Fruit fly (Drosophila melanogaster) whole organism, embryonic: ENCODE results near the gene Pnn.

Experiments used
- ATbp ChIP-seq: fragments of 200-800 bp; sonication (Bioruptor generic); optimal IDR thresholded peaks from 2 replicates; lab custom pipeline; 2017; ENCODE audit warnings: missing biosample characterization, mild to moderate bottlenecking, missing genetic modification characterization, missing genetic modification reagents
- Atf3 ChIP-seq: fragments of 200-800 bp; sonication (Bioruptor generic); optimal IDR thresholded peaks from 3 replicates; lab custom pipeline; 2016; ENCODE audit warnings: missing biosample characterization, missing genetic modification characterization
- B-H2 ChIP-seq: fragments of 200-800 bp; sonication (Bioruptor generic); optimal IDR thresholded peaks from 2 replicates; lab custom pipeline; 2018; ENCODE audit warnings: missing biosample characterization, mild to moderate bottlenecking, missing genetic modification characterization
- Bteb2 ChIP-seq: fragments of 200-800 bp; sonication (Bioruptor generic); optimal IDR thresholded peaks from 2 replicates; lab custom pipeline; 2016; ENCODE audit warnings: missing biosample characterization, missing genetic modification characterization
- CG12071 ChIP-seq: fragments of 200-800 bp; sonication (Bioruptor generic); optimal IDR thresholded peaks from 3 replicates; lab custom pipeline; 2018; ENCODE audit warnings: missing biosample characterization, mild to moderate bottlenecking, missing genetic modification characterization
- CG12769 ChIP-seq: fragments of 200-800 bp; sonication (Bioruptor generic); optimal IDR thresholded peaks from 2 replicates; lab custom pipeline; 2019; ENCODE audit warnings: missing biosample characterization, mild to moderate bottlenecking, missing genetic modification characterization, moderate library complexity
- CG13296 ChIP-seq: fragments of 200-800 bp; sonication (Bioruptor generic); optimal IDR thresholded peaks from 3 replicates; lab custom pipeline; 2018; ENCODE audit warnings: missing biosample characterization, mild to moderate bottlenecking, missing genetic modification characterization
- CG13624 ChIP-seq: fragments of 200-800 bp; sonication (Bioruptor generic); optimal IDR thresholded peaks from 2 replicates; lab custom pipeline; 2016; ENCODE audit warnings: missing biosample characterization, missing genetic modification characterization
- CG17829 ChIP-seq: fragments of 200-800 bp; optimal IDR thresholded peaks from 2 replicates; lab custom pipeline; 2019; ENCODE audit warnings: missing biosample characterization, mild to moderate bottlenecking, missing genetic modification characterization, moderate library complexity
- CG18262 ChIP-seq: fragments of 200-800 bp; optimal IDR thresholded peaks from 3 replicates; lab custom pipeline; 2019; ENCODE audit warnings: missing biosample characterization, mild to moderate bottlenecking, missing genetic modification characterization, moderate library complexity
- CG2712 ChIP-seq: fragments of 200-800 bp; optimal IDR thresholded peaks from 3 replicates; lab custom pipeline; 2019; ENCODE audit warnings: missing biosample characterization, mild to moderate bottlenecking, missing genetic modification characterization, moderate library complexity
- CG30020 ChIP-seq: fragments of 200-800 bp; optimal IDR thresholded peaks from 2 replicates; lab custom pipeline; 2019; ENCODE audit warnings: missing biosample characterization, mild to moderate bottlenecking, missing genetic modification characterization, moderate library complexity
- CG30431 ChIP-seq: fragments of 200-800 bp; sonication (Bioruptor generic); optimal IDR thresholded peaks from 2 replicates; lab custom pipeline; 2017; ENCODE audit warnings: missing biosample characterization, missing genetic modification characterization
- CG3163 ChIP-seq: fragments of 200-800 bp; sonication (Bioruptor generic); optimal IDR thresholded peaks from 3 replicates; lab custom pipeline; 2016; ENCODE audit warnings: missing biosample characterization, missing genetic modification characterization
- CG42726 ChIP-seq: fragments of 200-800 bp; sonication (Bioruptor generic); IDR thresholded peaks from 2 replicates; pipeline ENCODE4 v1.3.6; 2022; ENCODE audit warnings: missing biosample characterization, missing genetic modification characterization; ENCODE audit not compliant: partially characterized antibody
- CG8478 ChIP-seq: fragments of >200 bp; optimal IDR thresholded peaks from 2 replicates; lab custom pipeline; 2018
- Camta ChIP-seq: fragments of 200-800 bp; sonication (Bioruptor generic); optimal IDR thresholded peaks from 2 replicates; lab custom pipeline; 2016; ENCODE audit warnings: missing biosample characterization, missing genetic modification characterization
- CrebB ChIP-seq: fragments of 200-800 bp; sonication (Bioruptor generic); optimal IDR thresholded peaks from 3 replicates; lab custom pipeline; 2018; ENCODE audit warnings: missing biosample characterization, mild to moderate bottlenecking, missing genetic modification characterization
- HHEX ChIP-seq: fragments of 200-800 bp; sonication (Bioruptor generic); optimal IDR thresholded peaks from 3 replicates; lab custom pipeline; 2017; ENCODE audit warnings: missing biosample characterization, mild to moderate bottlenecking, missing genetic modification characterization, missing genetic modification reagents
- Hey ChIP-seq: fragments of 200-800 bp; sonication (Bioruptor generic); optimal IDR thresholded peaks from 3 replicates; lab custom pipeline; 2018; ENCODE audit warnings: missing biosample characterization, mild to moderate bottlenecking, missing genetic modification characterization
- Hr78 ChIP-seq, 2 experiments: fragments of 200-800 bp in 1 of 2; fragments of >200 bp in 1 of 2; sonication (Bioruptor generic) in 1 of 2; optimal IDR thresholded peaks; 2 replicates each; lab custom pipeline; 2017 to 2019; ENCODE audit warnings: missing biosample characterization in 2 of 2, missing genetic modification characterization in 2 of 2, mild to moderate bottlenecking in 1 of 2, moderate library complexity in 1 of 2
- NK7.1 ChIP-seq: fragments of 200-800 bp; sonication (Bioruptor generic); optimal IDR thresholded peaks from 3 replicates; lab custom pipeline; 2016; ENCODE audit warnings: missing biosample characterization, missing genetic modification characterization
- Sry-δ ChIP-seq: fragments of 200-800 bp; sonication (Bioruptor generic); optimal IDR thresholded peaks from 2 replicates; lab custom pipeline; 2016; ENCODE audit warnings: missing biosample characterization, missing genetic modification characterization
- Ssrp ChIP-seq: fragments of 200-800 bp; sonication (Bioruptor generic); optimal IDR thresholded peaks from 2 replicates; lab custom pipeline; 2018; ENCODE audit warnings: missing biosample characterization, mild to moderate bottlenecking, missing genetic modification characterization, moderate library complexity
- Stat92E ChIP-seq, 3 experiments: fragments of >200 bp in 2 of 3; fragments of 200-800 bp in 1 of 3; sonication (Bioruptor generic) in 1 of 3; optimal IDR thresholded peaks; 2 replicates each; lab custom pipeline; 2017 to 2019; ENCODE audit warnings: missing biosample characterization in 3 of 3, missing genetic modification characterization in 3 of 3, mild to moderate bottlenecking in 1 of 3, moderate library complexity in 1 of 3
- Vsx1 ChIP-seq: fragments of 200-800 bp; sonication (Bioruptor generic); optimal IDR thresholded peaks from 2 replicates; lab custom pipeline; 2017; ENCODE audit warnings: missing biosample characterization, mild to moderate bottlenecking, missing genetic modification characterization, missing genetic modification reagents
- ac ChIP-seq: fragments of 200-800 bp; sonication (Bioruptor generic); optimal IDR thresholded peaks from 3 replicates; lab custom pipeline; 2017; ENCODE audit warnings: missing biosample characterization, mild to moderate bottlenecking, missing genetic modification characterization
- az2 ChIP-seq: fragments of 200-800 bp; sonication (Bioruptor generic); optimal IDR thresholded peaks from 3 replicates; lab custom pipeline; 2016; ENCODE audit warnings: missing biosample characterization, missing genetic modification characterization
- bowl ChIP-seq: fragments of 200-800 bp; sonication (Bioruptor generic); IDR thresholded peaks from 2 replicates; pipeline ENCODE4 v1.3.6; 2022; ENCODE audit warnings: missing biosample characterization, missing genetic modification characterization
- bsh ChIP-seq, 2 experiments: fragments of 200-800 bp; sonication (Bioruptor generic); optimal IDR thresholded peaks; 2 replicates each; lab custom pipeline; 2017 to 2018; ENCODE audit warnings: mild to moderate bottlenecking in 2 of 2, missing biosample characterization in 2 of 2, missing genetic modification characterization in 2 of 2, moderate library complexity in 1 of 2
- croc ChIP-seq: fragments of 200-800 bp; sonication (Bioruptor generic); conservative IDR thresholded peaks from 3 replicates; pipeline ENCODE4 v1.3.6; 2022; ENCODE audit warnings: missing biosample characterization, missing genetic modification characterization
- crol ChIP-seq: fragments of 200-800 bp; sonication (Bioruptor generic); IDR thresholded peaks from 2 replicates; pipeline ENCODE4 v1.3.6; 2022; ENCODE audit warnings: missing biosample characterization, missing genetic modification characterization
- exex ChIP-seq: fragments of 200-800 bp; sonication (Bioruptor generic); optimal IDR thresholded peaks from 4 replicates; lab custom pipeline; 2018; ENCODE audit warnings: missing biosample characterization, mild to moderate bottlenecking, missing genetic modification characterization, moderate library complexity
- gfzf ChIP-seq: fragments of 200-800 bp; sonication (Bioruptor generic); optimal IDR thresholded peaks from 2 replicates; lab custom pipeline; 2016; ENCODE audit warnings: missing biosample characterization, mild to moderate bottlenecking, missing genetic modification characterization, moderate library complexity
- gsb ChIP-seq: fragments of 200-800 bp; sonication (Bioruptor generic); IDR thresholded peaks from 2 replicates; pipeline ENCODE4 v1.3.6; 2022; ENCODE audit warnings: missing biosample characterization, missing genetic modification characterization
- nau ChIP-seq: fragments of 200-800 bp; sonication (Bioruptor generic); optimal IDR thresholded peaks from 3 replicates; lab custom pipeline; 2017; ENCODE audit warnings: missing biosample characterization, mild to moderate bottlenecking, missing genetic modification characterization, missing genetic modification reagents
- nerfin-2 ChIP-seq: fragments of 200-800 bp; sonication (Bioruptor generic); IDR thresholded peaks from 2 replicates; pipeline ENCODE4 v1.3.6; 2022; ENCODE audit warnings: missing biosample characterization, missing genetic modification characterization; ENCODE audit not compliant: partially characterized antibody
- phol ChIP-seq: fragments of 200-800 bp; sonication (Bioruptor generic); optimal IDR thresholded peaks from 3 replicates; lab custom pipeline; 2018; ENCODE audit warnings: missing biosample characterization, mild to moderate bottlenecking, missing genetic modification characterization, moderate library complexity
- prd ChIP-seq, 3 experiments: fragments of >200 bp in 2 of 3; fragments of 200-800 bp in 1 of 3; sonication (Bioruptor generic) in 1 of 3; optimal IDR thresholded peaks in 2 of 3; IDR thresholded peaks in 1 of 3; 2 replicates in 2 of 3; 3 replicates in 1 of 3; pipeline versions ENCODE4 v1.3.6 to Lab custom; 2017 to 2022; ENCODE audit warnings: missing biosample characterization in 1 of 3, missing genetic modification characterization in 1 of 3
- pros ChIP-seq: fragments of 200-800 bp; sonication (Bioruptor generic); optimal IDR thresholded peaks from 3 replicates; lab custom pipeline; 2019; ENCODE audit warnings: missing biosample characterization, mild to moderate bottlenecking, missing genetic modification characterization, moderate library complexity
- ranshi ChIP-seq: fragments of 200-800 bp; sonication (Bioruptor generic); IDR thresholded peaks from 2 replicates; pipeline ENCODE4 v1.3.6; 2022; ENCODE audit warnings: missing biosample characterization, missing genetic modification characterization
- shn ChIP-seq: fragments of 200-800 bp; sonication (Bioruptor generic); optimal IDR thresholded peaks from 3 replicates; lab custom pipeline; 2016; ENCODE audit warnings: missing biosample characterization, missing genetic modification characterization
- slbo ChIP-seq: fragments of 200-800 bp; sonication (Bioruptor generic); IDR thresholded peaks from 2 replicates; pipeline ENCODE4 v1.3.6; 2022; ENCODE audit warnings: missing biosample characterization, missing genetic modification characterization
- so ChIP-seq: fragments of 200-800 bp; sonication (Bioruptor generic); IDR thresholded peaks from 3 replicates; pipeline ENCODE4 v1.3.6; 2022; ENCODE audit warnings: missing biosample characterization, missing genetic modification characterization
- stwl ChIP-seq: fragments of 200-800 bp; sonication (Bioruptor generic); optimal IDR thresholded peaks from 3 replicates; lab custom pipeline; 2018; ENCODE audit warnings: missing biosample characterization, mild to moderate bottlenecking, missing genetic modification characterization, moderate library complexity
- unc-4 ChIP-seq: fragments of 200-800 bp; sonication (Bioruptor generic); IDR thresholded peaks from 2 replicates; pipeline ENCODE4 v1.3.6; 2022; ENCODE audit warnings: missing biosample characterization, missing genetic modification characterization; ENCODE audit not compliant: partially characterized antibody
- vnd ChIP-seq: fragments of 200-800 bp; sonication (Bioruptor generic); IDR thresholded peaks from 3 replicates; pipeline ENCODE4 v1.3.6; 2022; ENCODE audit warnings: missing biosample characterization, missing genetic modification characterization; ENCODE audit not compliant: partially characterized antibody
- zen2 ChIP-seq: fragments of 200-800 bp; sonication (Bioruptor generic); IDR thresholded peaks from 3 replicates; pipeline ENCODE4 v1.3.6; 2022; ENCODE audit warnings: missing biosample characterization, missing genetic modification characterization; ENCODE audit not compliant: partially characterized antibody
- zfh2 ChIP-seq: fragments of 200-800 bp; sonication (Bioruptor generic); optimal IDR thresholded peaks from 2 replicates; lab custom pipeline; 2016; ENCODE audit warnings: missing biosample characterization, missing genetic modification characterization

Pnn gene

dm6 chr3R:9777941-9778360, 37.3 kb downstream of the Pnn start, which contains the start of gene RpS29 (continued):
- TF ChIP-seq Ssrp (peak; percentile 16), Hey (peak; percentile 74), ranshi (GFP tag; lab: Robert Waterston, UW) (peak; percentile 68), CG3163 (peak; percentile 80), nerfin-2 (peak; percentile 70), ATbp (GFP tag; lab: Kevin White, UChicago) (peak; percentile 10), bowl (GFP tag; lab: Robert Waterston, UW) (no peak; the same call in 1 of the 2 replicates), gsb (GFP tag; lab: Robert Waterston, UW) (peak; percentile 77), CG12769 (peak; percentile 89), CG30431 (GFP tag; lab: Kevin White, UChicago) (peak; percentile 47), Hr78 (GFP tag; optimal IDR thresholded peaks at IDR 0.05; lab: Kevin White, UChicago) (no peak), CG17829 (tag; lab: Kevin White, UChicago) (peak; percentile 74), gfzf (GFP tag; lab: Kevin White, UChicago) (peak; percentile 54), crol (GFP tag; lab: Robert Waterston, UW) (no peak), HHEX (GFP tag; lab: Kevin White, UChicago) (peak; percentile 82), zfh2 (GFP tag; lab: Kevin White, UChicago) (peak; percentile 87), so (GFP tag; lab: Robert Waterston, UW) (no peak), CG8478 (no peak), vnd (peak; percentile 84), NK7.1 (GFP tag; lab: Kevin White, UChicago) (peak; percentile 65), slbo (GFP tag; lab: Robert Waterston, UW) (peak; percentile 95), unc-4 (peak; percentile 97), pros (GFP tag; lab: Kevin White, UChicago) (no peak), az2 (GFP tag; lab: Kevin White, UChicago) (peak; percentile 69), Stat92E (GFP tag; optimal IDR thresholded peaks at IDR 0.05; lab: Kevin White, UChicago) (peak in 1 of 3 experiments; percentile 23), Bteb2 (GFP tag; lab: Kevin White, UChicago) (peak; percentile 76), exex (tag; lab: Kevin White, UChicago) (peak; percentile 39), CG18262 (tag; lab: Kevin White, UChicago) (peak; percentile 47), CG42726 (GFP tag; lab: Robert Waterston, UW) (peak; percentile 98), stwl (tag; lab: Kevin White, UChicago) (peak; percentile 73), shn (GFP tag; lab: Kevin White, UChicago) (peak; percentile 88), nau (GFP tag; lab: Kevin White, UChicago) (no peak), prd (optimal IDR thresholded peaks at IDR 0.05; lab: Kevin White, UChicago) (no peak), prd (GFP tag; IDR thresholded peaks at IDR 0.05; lab: Robert Waterston, UW) (peak; percentile 76), Vsx1 (GFP tag; lab: Kevin White, UChicago) (peak; percentile 72), B-H2 (GFP tag; lab: Kevin White, UChicago) (peak; percentile 95), Sry-δ (GFP tag; lab: Kevin White, UChicago) (peak; percentile 100), Atf3 (GFP tag; lab: Kevin White, UChicago) (peak; percentile 73), CG2712 (peak; percentile 73), bsh (GFP tag; optimal IDR thresholded peaks at IDR 0.05; lab: Kevin White, UChicago) (peak; percentile 46 to 49), CG12071 (GFP tag; lab: Kevin White, UChicago) (peak; percentile 72), croc (GFP tag; lab: Robert Waterston, UW) (0 out of 3 replicates have a peak, but pooled peaks have one; percentile 32), CrebB (peak; percentile 87), CG13624 (peak; percentile 92), Camta (GFP tag; lab: Kevin White, UChicago) (peak; percentile 72), ac (GFP tag; lab: Kevin White, UChicago) (no peak), CG30020 (tag; lab: Kevin White, UChicago) (peak; percentile 44), zen2 (GFP tag; lab: Robert Waterston, UW) (peak; percentile 93), phol (peak; percentile 82), CG13296 (GFP tag; lab: Kevin White, UChicago) (peak; percentile 90)
